Fruit fly (Drosophila melanogaster) S2 (cell line): ENCODE measurements around the gene CG11162.

Source experiments
- CG8478 ChIP-seq: fragments of >200 bp; optimal IDR thresholded peaks from 2 replicates; lab custom pipeline; 2018
- CTCF ChIP-seq, 2 experiments: fragments of >200 bp; optimal IDR thresholded peaks; 2 replicates each; lab custom pipeline; 2018

Gene CG11162

dm6 chrX:13691992-13692391 is 15.3 kb downstream of the CG11162 start, which contains the start of gene Nna1:
Nna1 (plus strand) TSS chrX:13692292.
- no peak for TF ChIP-seq CG8478 (lab: Kevin White, UChicago)
- TF ChIP-seq CTCF (optimal IDR thresholded peaks at IDR 0.05; lab: Kevin White, UChicago): no peak

dm6 chrX:13698717-13699427 is 22.2 kb downstream of the CG11162 start:
- TF ChIP-seq CG8478 (lab: Kevin White, UChicago): no peak
- TF ChIP-seq CTCF (optimal IDR thresholded peaks at IDR 0.05; lab: Kevin White, UChicago): no peak

dm6 chrX:13699666-13700065 is 23.0 kb downstream of the CG11162 start:
- TF ChIP-seq CTCF (optimal IDR thresholded peaks at IDR 0.05; lab: Kevin White, UChicago) (no peak), CG8478 (lab: Kevin White, UChicago) (no peak)

dm6 chrX:13717982-13718402 is 41.3 kb downstream of the CG11162 start, which contains the start of gene Nadsyn:
Nadsyn (minus strand) TSS chrX:13718285.
- TF ChIP-seq CTCF (optimal IDR thresholded peaks at IDR 0.05; lab: Kevin White, UChicago): no peak
- TF ChIP-seq CG8478 (lab: Kevin White, UChicago): no peak

dm6 chrX:13721934-13722333 is 45.2 kb downstream of the CG11162 start, which contains the start of the genes Mrgn1 and mus101:
Mrgn1 (minus strand) TSS chrX:13721977.
mus101 (plus strand) TSS chrX:13722246.
- TF ChIP-seq CTCF (optimal IDR thresholded peaks at IDR 0.05; lab: Kevin White, UChicago) (no peak), CG8478 (lab: Kevin White, UChicago) (no peak)
